Worm (Caenorhabditis elegans) whole organism, late embryonic: ENCODE results near the gene Y39A1A.27.
A peak's percentile ranks its signal among the peaks of the same experiment; 100 is the strongest.

ENCODE experiments used
- C08G9.2 ChIP-seq: sonication (generic microtip); optimal IDR thresholded peaks from 2 replicates; lab custom pipeline; 2016; ENCODE audit warnings: mild to moderate bottlenecking, missing genetic modification characterization, moderate library complexity, missing compliant biosample characterization
- C38D4.7 ChIP-seq: fragments of 200-800 bp; sonication (Bioruptor generic); optimal IDR thresholded peaks from 2 replicates; lab custom pipeline; 2018; ENCODE audit warnings: mild to moderate bottlenecking, missing genetic modification characterization, moderate library complexity, missing compliant biosample characterization
- F13H6.1 ChIP-seq: sonication (generic microtip); optimal IDR thresholded peaks from 2 replicates; lab custom pipeline; 2016; ENCODE audit warnings: missing genetic modification characterization, missing compliant biosample characterization
- K02D7.2 ChIP-seq: sonication (generic microtip); optimal IDR thresholded peaks from 2 replicates; lab custom pipeline; 2017; ENCODE audit warnings: mild to moderate bottlenecking, missing genetic modification characterization, missing compliant biosample characterization
- K09A11.1 ChIP-seq: sonication (generic microtip); optimal IDR thresholded peaks from 2 replicates; lab custom pipeline; 2017; ENCODE audit warnings: antibody characterized with exemption, mild to moderate bottlenecking, missing genetic modification characterization, missing compliant biosample characterization; ENCODE audit not compliant: insufficient read depth
- T23F11.4 ChIP-seq: fragments of 200-800 bp; sonication (Bioruptor generic); optimal IDR thresholded peaks from 2 replicates; lab custom pipeline; 2018; ENCODE audit warnings: mild to moderate bottlenecking, missing genetic modification characterization, missing compliant biosample characterization
- Y22D7AL.16 ChIP-seq: sonication (generic microtip); optimal IDR thresholded peaks from 2 replicates; lab custom pipeline; 2016; ENCODE audit warnings: missing genetic modification characterization, missing compliant biosample characterization
- ama-1 ChIP-seq: fragments of 150-350 bp; optimal IDR thresholded peaks from 2 replicates; lab custom pipeline; 2014
- ceh-18 ChIP-seq: sonication (generic microtip); optimal IDR thresholded peaks from 2 replicates; lab custom pipeline; 2016; ENCODE audit warnings: missing genetic modification characterization, missing compliant biosample characterization
- ceh-19 ChIP-seq: fragments of 200-800 bp; sonication (Bioruptor generic); optimal IDR thresholded peaks from 2 replicates; lab custom pipeline; 2018; ENCODE audit warnings: mild to moderate bottlenecking, missing genetic modification characterization, missing compliant biosample characterization
- ceh-2 ChIP-seq: sonication (generic microtip); optimal IDR thresholded peaks from 2 replicates; lab custom pipeline; 2016; ENCODE audit warnings: missing genotype, missing genetic modification characterization, missing compliant biosample characterization
- ceh-22 ChIP-seq: sonication (generic microtip); optimal IDR thresholded peaks from 2 replicates; lab custom pipeline; 2017; ENCODE audit warnings: missing biosample characterization, missing genetic modification characterization
- ceh-24 ChIP-seq: sonication (generic microtip); optimal IDR thresholded peaks from 2 replicates; lab custom pipeline; 2016; ENCODE audit warnings: mild to moderate bottlenecking, missing genetic modification characterization, missing compliant biosample characterization
- ceh-30 ChIP-seq: fragments of 150-350 bp; optimal IDR thresholded peaks from 2 replicates; lab custom pipeline; 2014; ENCODE audit warnings: missing biosample characterization, missing genetic modification characterization
- ceh-34 ChIP-seq: sonication (generic microtip); optimal IDR thresholded peaks from 2 replicates; lab custom pipeline; 2016; ENCODE audit warnings: mild to moderate bottlenecking, missing genetic modification characterization, missing compliant biosample characterization
- ceh-45 ChIP-seq: fragments of 200-800 bp; sonication (Bioruptor generic); IDR thresholded peaks from 2 replicates; pipeline ENCODE4 v1.3.6; 2022; ENCODE audit warnings: missing genetic modification reagents, missing genetic modification characterization, missing compliant biosample characterization
- ceh-6 ChIP-seq: fragments of 200-800 bp; sonication (Bioruptor generic); optimal IDR thresholded peaks from 2 replicates; lab custom pipeline; 2018; ENCODE audit warnings: mild to moderate bottlenecking, missing genetic modification characterization, missing compliant biosample characterization
- ceh-9 ChIP-seq: sonication (generic microtip); optimal IDR thresholded peaks from 2 replicates; lab custom pipeline; 2016; ENCODE audit warnings: mild to moderate bottlenecking, missing genetic modification characterization, inconsistent platforms, missing compliant biosample characterization
- che-1 ChIP-seq: sonication (generic microtip); optimal IDR thresholded peaks from 2 replicates; lab custom pipeline; 2016; ENCODE audit warnings: mild to moderate bottlenecking, missing genetic modification characterization, missing compliant biosample characterization
- dmd-4 ChIP-seq: sonication (generic microtip); optimal IDR thresholded peaks from 2 replicates; lab custom pipeline; 2016; ENCODE audit warnings: borderline replicate concordance, missing genetic modification characterization, missing compliant biosample characterization
- dve-1 ChIP-seq: sonication (generic microtip); optimal IDR thresholded peaks from 2 replicates; lab custom pipeline; 2017; ENCODE audit warnings: antibody characterized with exemption, mild to moderate bottlenecking, missing genetic modification characterization, missing compliant biosample characterization
- elt-2 ChIP-seq: sonication (generic microtip); optimal IDR thresholded peaks from 2 replicates; lab custom pipeline; 2016; ENCODE audit warnings: missing genetic modification reagents, missing genetic modification characterization, missing compliant biosample characterization
- elt-4 ChIP-seq: sonication (generic microtip); optimal IDR thresholded peaks from 2 replicates; lab custom pipeline; 2016; ENCODE audit warnings: missing genetic modification characterization, missing compliant biosample characterization
- ets-4 ChIP-seq: sonication (generic microtip); optimal IDR thresholded peaks from 2 replicates; lab custom pipeline; 2016; ENCODE audit warnings: missing genetic modification characterization, missing compliant biosample characterization
- fkh-10 ChIP-seq: fragments of 150-350 bp; optimal IDR thresholded peaks from 2 replicates; lab custom pipeline; 2014; ENCODE audit warnings: missing biosample characterization, missing genetic modification reagents, missing genetic modification characterization
- hlh-13 ChIP-seq: fragments of 200-800 bp; sonication (Bioruptor generic); optimal IDR thresholded peaks from 2 replicates; lab custom pipeline; 2018; ENCODE audit warnings: mild to moderate bottlenecking, missing genetic modification characterization, missing compliant biosample characterization
- hlh-15 ChIP-seq: sonication (generic microtip); optimal IDR thresholded peaks from 2 replicates; lab custom pipeline; 2016; ENCODE audit warnings: missing genetic modification characterization, missing compliant biosample characterization
- hlh-30 ChIP-seq: sonication (generic microtip); optimal IDR thresholded peaks from 2 replicates; lab custom pipeline; 2017; ENCODE audit warnings: antibody characterized with exemption, missing genetic modification characterization, missing compliant biosample characterization; ENCODE audit not compliant: insufficient read depth
- hlh-6 ChIP-seq: sonication (generic microtip); optimal IDR thresholded peaks from 2 replicates; lab custom pipeline; 2016; ENCODE audit warnings: missing genotype, missing genetic modification characterization, missing compliant biosample characterization
- hlh-8 ChIP-seq: sonication (generic microtip); optimal IDR thresholded peaks from 2 replicates; lab custom pipeline; 2016; ENCODE audit warnings: missing genotype, missing genetic modification characterization, missing compliant biosample characterization
- lin-11 ChIP-seq: fragments of 200-800 bp; sonication (Bioruptor generic); optimal IDR thresholded peaks from 2 replicates; lab custom pipeline; 2018; ENCODE audit warnings: mild to moderate bottlenecking, missing genetic modification characterization, missing compliant biosample characterization
- nfya-1 ChIP-seq: sonication (generic microtip); optimal IDR thresholded peaks from 2 replicates; lab custom pipeline; 2017; ENCODE audit warnings: missing genetic modification characterization, mild to moderate bottlenecking, missing compliant biosample characterization, antibody characterized with exemption, moderate library complexity
- nhr-232 ChIP-seq: sonication (generic microtip); optimal IDR thresholded peaks from 2 replicates; lab custom pipeline; 2016; ENCODE audit warnings: missing genetic modification characterization, missing compliant biosample characterization
- npax-4 ChIP-seq: sonication (generic microtip); optimal IDR thresholded peaks from 2 replicates; lab custom pipeline; 2016; ENCODE audit warnings: missing genetic modification characterization, missing compliant biosample characterization
- pat-9 ChIP-seq: fragments of 200-800 bp; sonication (Bioruptor generic); optimal IDR thresholded peaks from 2 replicates; lab custom pipeline; 2018; ENCODE audit warnings: mild to moderate bottlenecking, missing genetic modification characterization, moderate library complexity, missing compliant biosample characterization
- pax-1 ChIP-seq: fragments of 150-350 bp; optimal IDR thresholded peaks from 2 replicates; lab custom pipeline; 2014; ENCODE audit warnings: missing biosample characterization, missing genetic modification characterization
- pha-2 ChIP-seq: sonication (generic microtip); optimal IDR thresholded peaks from 2 replicates; lab custom pipeline; 2017; ENCODE audit warnings: mild to moderate bottlenecking, missing genetic modification characterization, missing compliant biosample characterization
- rnt-1 ChIP-seq: sonication (generic microtip); optimal IDR thresholded peaks from 2 replicates; lab custom pipeline; 2016; ENCODE audit warnings: missing genetic modification characterization, missing compliant biosample characterization
- sox-2 ChIP-seq: fragments of 200-800 bp; sonication (Bioruptor generic); IDR thresholded peaks from 2 replicates; pipeline ENCODE4 v1.3.6; 2022; ENCODE audit warnings: missing genetic modification reagents, missing genetic modification characterization, missing compliant biosample characterization
- sox-4 ChIP-seq: sonication (generic microtip); optimal IDR thresholded peaks from 2 replicates; lab custom pipeline; 2017; ENCODE audit warnings: mild to moderate bottlenecking, missing genetic modification characterization, inconsistent platforms, missing compliant biosample characterization
- syd-9 ChIP-seq: sonication (generic microtip); optimal IDR thresholded peaks from 2 replicates; lab custom pipeline; 2016; ENCODE audit warnings: mild to moderate bottlenecking, missing genetic modification characterization, moderate library complexity, missing compliant biosample characterization
- tbx-2 ChIP-seq: sonication (generic microtip); optimal IDR thresholded peaks from 2 replicates; lab custom pipeline; 2016; ENCODE audit warnings: missing genetic modification characterization, missing compliant biosample characterization
- tbx-7 ChIP-seq: sonication (generic microtip); optimal IDR thresholded peaks from 2 replicates; lab custom pipeline; 2016; ENCODE audit warnings: missing genotype, missing genetic modification characterization, missing compliant biosample characterization
- unc-3 ChIP-seq, 2 experiments: fragments of 200-800 bp in 1 of 2; sonication (Bioruptor generic) in 1 of 2; sonication (generic microtip) in 1 of 2; conservative IDR thresholded peaks in 1 of 2; optimal IDR thresholded peaks in 1 of 2; 2 replicates each; pipeline versions ENCODE4 v1.3.6 to Lab custom; 2016 to 2022; ENCODE audit warnings: missing compliant biosample characterization in 2 of 2, missing genetic modification characterization in 2 of 2, missing genetic modification reagents in 1 of 2
- unc-55 ChIP-seq: sonication (generic microtip); optimal IDR thresholded peaks from 2 replicates; lab custom pipeline; 2017; ENCODE audit warnings: missing biosample characterization, missing genetic modification reagents, missing genetic modification characterization
- unc-86 ChIP-seq: sonication (generic microtip); optimal IDR thresholded peaks from 2 replicates; lab custom pipeline; 2016; ENCODE audit warnings: missing genetic modification characterization, missing compliant biosample characterization
- zip-5 ChIP-seq: sonication (generic microtip); optimal IDR thresholded peaks from 2 replicates; lab custom pipeline; 2016; ENCODE audit warnings: missing genetic modification characterization, missing compliant biosample characterization
- ztf-16 ChIP-seq: sonication (generic microtip); optimal IDR thresholded peaks from 2 replicates; lab custom pipeline; 2017; ENCODE audit warnings: missing genetic modification characterization, missing compliant biosample characterization

Gene Y39A1A.27

DNA sequence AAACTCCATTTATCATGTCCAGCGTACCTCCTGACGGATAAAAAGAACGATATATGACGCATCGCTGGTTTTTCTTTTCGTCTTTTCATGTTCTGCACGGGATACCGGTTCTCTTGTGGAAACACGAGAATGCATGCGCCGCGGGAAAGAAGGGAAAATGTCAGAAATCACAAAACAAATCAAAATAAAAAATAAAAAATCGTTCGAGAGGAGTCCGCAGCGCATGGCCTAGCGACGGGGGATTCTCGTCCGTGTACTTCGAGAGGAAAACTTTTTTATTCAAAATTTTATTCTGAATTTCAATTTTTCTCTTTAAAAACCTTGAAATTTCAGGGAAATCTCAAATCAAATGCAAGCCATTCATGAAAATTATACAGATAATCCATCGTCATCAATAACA, 17.6 kb upstream of the Y39A1A.27 start, which contains the start of the genes lron-10 and hpr-9 (continued):
- TF ChIP-seq dmd-4 (tag; lab: Kevin White, UChicago) (no peak), zip-5 (peak; percentile 55), ceh-45 (GFP tag; lab: Robert Waterston, UW) (no peak), hlh-30 (tag; lab: Kevin White, UChicago) (no peak), pat-9 (no peak), ceh-9 (tag; lab: Kevin White, UChicago) (no peak), unc-55 (GFP tag; lab: Kevin White, UChicago) (no peak), Y22D7AL.16 (tag; lab: Kevin White, UChicago) (no peak), sox-2 (no peak), ceh-34 (peak; percentile 42), tbx-7 (tag; lab: Kevin White, UChicago) (peak; percentile 79), ceh-19 (GFP tag; lab: Kevin White, UChicago) (no peak), ceh-30 (tag; lab: Kevin White, UChicago) (no peak), lin-11 (tag; lab: Kevin White, UChicago) (no peak), nfya-1 (tag; lab: Kevin White, UChicago) (no peak)

DNA sequence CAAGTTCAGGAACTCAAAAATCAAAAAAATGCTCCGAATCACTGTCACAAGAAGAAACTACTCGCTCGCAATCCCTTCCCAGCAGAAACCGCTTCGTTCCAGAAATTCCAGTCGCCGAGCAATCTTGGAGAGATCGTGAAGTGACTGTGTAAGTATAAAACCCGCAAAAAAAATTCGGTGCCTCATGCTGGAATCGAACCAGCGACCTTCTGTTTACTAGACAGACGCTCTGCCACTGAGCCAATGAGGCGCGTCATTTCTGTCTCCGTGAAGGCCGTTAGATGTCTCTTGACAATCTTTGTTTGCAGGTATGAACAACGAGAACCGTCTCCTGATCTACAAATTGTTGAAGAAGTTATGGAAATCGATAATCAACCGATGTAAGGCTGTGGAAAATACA, 14.2 kb upstream of the Y39A1A.27 start:
- TF ChIP-seq sox-2, result peak; percentile 77
- TF ChIP-seq ceh-9 (tag; lab: Kevin White, UChicago), result peak; percentile 29
- TF ChIP-seq hlh-8 (tag; lab: Kevin White, UChicago), result no peak
- peak; percentile 36 for TF ChIP-seq ceh-2 (tag; lab: Kevin White, UChicago)
- TF ChIP-seq fkh-10 (GFP tag; lab: Kevin White, UChicago), result no peak
- peak; percentile 68 for TF ChIP-seq ceh-19 (GFP tag; lab: Kevin White, UChicago)
- TF ChIP-seq unc-55 (GFP tag; lab: Kevin White, UChicago), result no peak
- TF ChIP-seq npax-4 (tag; lab: Kevin White, UChicago), result peak; percentile 22
- no peak for TF ChIP-seq ets-4 (tag; lab: Kevin White, UChicago)
- TF ChIP-seq syd-9, result peak; percentile 48
- TF ChIP-seq dve-1 (tag; lab: Kevin White, UChicago), result peak; percentile 53
- TF ChIP-seq hlh-15, result no peak
- TF ChIP-seq elt-4, result no peak
- TF ChIP-seq F13H6.1, result no peak
- TF ChIP-seq ceh-22 (tag; lab: Kevin White, UChicago), result no peak
- peak; percentile 56 for TF ChIP-seq ztf-16 (tag; lab: Kevin White, UChicago)
- peak; percentile 26 for TF ChIP-seq nfya-1 (tag; lab: Kevin White, UChicago)
- TF ChIP-seq tbx-7 (tag; lab: Kevin White, UChicago), result no peak
- TF ChIP-seq elt-2 (tag; lab: Kevin White, UChicago), result peak; percentile 76
- TF ChIP-seq Y22D7AL.16 (tag; lab: Kevin White, UChicago), result peak; percentile 30
- TF ChIP-seq K09A11.1 (tag; lab: Kevin White, UChicago), result no peak
- peak; percentile 65 for TF ChIP-seq sox-4 (tag; lab: Kevin White, UChicago)
- TF ChIP-seq ama-1 (lab: Kevin White, UChicago), result no peak
- TF ChIP-seq unc-86 (tag; lab: Kevin White, UChicago), result peak; percentile 70
- TF ChIP-seq ceh-18 (tag; lab: Kevin White, UChicago), result peak; percentile 63
- TF ChIP-seq pha-2 (tag; lab: Kevin White, UChicago), result peak; percentile 67
- TF ChIP-seq hlh-6 (tag; lab: Kevin White, UChicago), result peak; percentile 75
- peak; percentile 41 for TF ChIP-seq ceh-34
- TF ChIP-seq hlh-13 (GFP tag; lab: Kevin White, UChicago), result peak; percentile 55
- peak; percentile 80 for TF ChIP-seq nhr-232 (tag; lab: Kevin White, UChicago)
- peak; percentile 66 for TF ChIP-seq C08G9.2 (tag; lab: Kevin White, UChicago)
- TF ChIP-seq ceh-24, result no peak
- peak; percentile 44 for TF ChIP-seq rnt-1
- TF ChIP-seq T23F11.4 (GFP tag; lab: Kevin White, UChicago), result peak; percentile 36
- TF ChIP-seq pax-1 (tag; lab: Kevin White, UChicago), result no peak
- TF ChIP-seq tbx-2 (tag; lab: Kevin White, UChicago), result peak; percentile 51
- TF ChIP-seq C38D4.7, result peak; percentile 67
- no peak for TF ChIP-seq ceh-30 (tag; lab: Kevin White, UChicago)
- TF ChIP-seq K02D7.2 (tag; lab: Kevin White, UChicago), result peak; percentile 48
- no peak for TF ChIP-seq zip-5
- TF ChIP-seq che-1 (tag; lab: Kevin White, UChicago), result peak; percentile 80
- TF ChIP-seq ceh-6, result peak; percentile 76
- TF ChIP-seq ceh-45 (GFP tag; lab: Robert Waterston, UW), result no peak
- TF ChIP-seq unc-3 (GFP tag; conservative IDR thresholded peaks at IDR 0.05; lab: Robert Waterston, UW), result 0 out of 2 replicates have a peak, but pooled peaks have one; percentile 34
- peak; percentile 58 for TF ChIP-seq unc-3 (tag; optimal IDR thresholded peaks at IDR 0.05; lab: Kevin White, UChicago)
- TF ChIP-seq hlh-30 (tag; lab: Kevin White, UChicago), result peak; percentile 40
